Worm (Caenorhabditis elegans): ENCODE measurements around the gene sdz-37.
"Not testable (repeated sequence)": the region's sequence is repeated elsewhere in the genome, so short reads cannot be mapped to it uniquely, and the experiment has no call there.

Gene sdz-37

ce11 chrII:10464230-10464920 is at the start of gene sdz-37, which contains the start of gene ZK673.6:
TSS of gene sdz-37 (plus strand) at chrII:10464870.
TSS of gene ZK673.6 (minus strand) at chrII:10464330.
- no peak for TF ChIP-seq unc-62 (GFP tag; optimal IDR thresholded peaks at IDR 0.05)

ce11 chrII:10416332-10416863 is 48.3 kb upstream of the sdz-37 start, which contains the start of gene eif-2A:
TSS of gene eif-2A (plus strand) at chrII:10416800.
- no peak for TF ChIP-seq unc-62 (GFP tag; optimal IDR thresholded peaks at IDR 0.05)

DNA sequence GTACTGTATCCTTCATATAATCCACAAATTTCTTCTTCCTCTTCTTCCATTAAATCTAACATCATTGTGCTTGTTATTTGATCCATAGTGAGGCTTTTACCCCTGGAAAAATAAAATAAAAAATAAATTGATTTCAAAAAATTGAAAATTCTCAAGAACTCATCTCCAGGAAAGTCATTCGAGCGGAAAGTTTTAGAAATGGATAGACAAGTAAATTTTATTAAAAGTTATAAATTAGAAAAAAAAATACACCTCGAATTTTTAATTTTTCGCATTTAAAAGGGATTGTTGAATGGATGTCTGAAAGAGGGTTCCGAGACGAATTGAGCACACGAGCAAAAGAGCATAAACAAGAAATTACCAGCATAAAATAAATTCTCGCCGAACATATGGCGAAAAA is 42.7 kb upstream of the sdz-37 start, which contains the start of gene frpr-21:
Gene frpr-21 (minus strand): TSS at position 101 of the 400 bp plus-strand sequence.
- TF ChIP-seq unc-62 (GFP tag; optimal IDR thresholded peaks at IDR 0.05): no peak

DNA sequence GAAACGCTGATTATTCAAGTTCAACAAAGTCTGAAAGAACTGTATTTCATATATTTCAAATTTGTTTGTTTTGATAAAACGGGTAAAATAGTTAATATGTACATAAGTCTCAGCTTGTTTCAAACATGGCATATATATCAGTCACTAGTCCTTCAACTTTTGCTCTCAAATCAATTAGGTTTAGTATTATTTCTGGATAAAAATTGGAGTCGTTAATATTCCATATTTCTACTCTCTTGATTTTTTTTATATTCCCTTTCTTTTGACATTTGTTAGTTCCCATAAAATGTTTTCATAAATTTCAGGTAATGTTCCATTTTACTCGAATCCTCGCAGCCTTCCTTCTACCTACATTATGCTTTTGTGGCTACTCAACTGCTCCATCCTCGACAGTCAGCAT is 28.8 kb upstream of the sdz-37 start, which contains the start of gene cut-4:
Gene cut-4 (plus strand): TSS at position 301 of the 400 bp plus-strand sequence.
- TF ChIP-seq unc-62 (GFP tag; optimal IDR thresholded peaks at IDR 0.05): no peak

DNA sequence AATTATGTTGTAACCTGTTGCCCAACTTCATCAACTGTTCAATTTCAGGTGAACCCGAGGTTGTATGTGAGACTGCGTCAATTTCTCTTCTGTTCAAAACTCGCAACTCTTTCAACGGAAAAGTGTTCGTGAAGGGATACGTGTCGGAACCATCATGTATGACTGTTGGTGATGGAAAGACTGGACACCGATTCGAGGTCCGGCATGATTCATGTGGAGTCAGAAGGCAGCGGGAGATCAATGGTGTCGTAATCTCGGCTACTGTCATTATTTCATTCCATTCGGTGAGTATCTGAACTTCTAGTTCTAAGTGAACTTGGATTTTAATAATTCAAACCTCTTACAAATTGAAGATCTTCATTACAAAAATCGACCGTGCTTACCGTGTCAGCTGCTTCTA is 26.8 kb upstream of the sdz-37 start:
- TF ChIP-seq unc-62 (GFP tag; optimal IDR thresholded peaks at IDR 0.05): no peak

DNA sequence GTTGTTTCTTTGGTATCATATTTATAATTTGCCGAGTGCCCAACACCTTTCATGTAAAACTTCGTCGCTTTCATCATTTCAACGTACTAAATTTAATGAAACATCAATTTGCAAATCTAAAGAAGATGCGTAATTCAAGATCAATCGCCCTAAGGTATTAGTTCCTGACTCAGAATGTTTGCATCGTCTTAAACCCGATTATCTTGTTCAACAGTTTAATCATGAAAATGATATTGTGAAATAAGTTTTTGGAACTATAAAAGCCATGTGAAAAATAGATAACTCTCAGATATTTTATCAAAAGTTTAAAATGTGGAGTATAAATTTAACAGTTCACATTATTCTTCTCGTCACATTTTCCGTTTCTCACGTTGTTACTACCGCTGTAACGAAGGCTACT is 24.7 kb upstream of the sdz-37 start, which contains the start of gene E04D5.4:
Gene E04D5.4 (plus strand): TSS at position 301 of the 400 bp plus-strand sequence.
- no peak for TF ChIP-seq unc-62 (GFP tag; optimal IDR thresholded peaks at IDR 0.05)

DNA sequence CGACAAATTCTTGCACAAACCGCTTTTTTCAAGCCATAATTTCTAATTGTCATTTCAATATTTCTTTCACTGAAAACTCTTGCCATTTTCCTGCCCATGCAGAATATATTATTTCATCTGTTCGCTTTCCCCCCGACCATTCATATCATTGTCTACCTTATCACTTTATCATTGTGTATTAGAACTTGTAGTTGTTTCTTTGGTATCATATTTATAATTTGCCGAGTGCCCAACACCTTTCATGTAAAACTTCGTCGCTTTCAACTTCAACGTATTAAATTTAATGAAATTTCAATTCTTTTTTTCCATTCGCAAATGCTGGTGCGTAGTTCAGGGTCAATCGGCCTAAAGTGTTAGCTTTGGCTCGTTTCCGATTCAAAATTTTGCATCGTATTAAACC is 21.8 kb upstream of the sdz-37 start, which contains the start of gene ZK673.1:
Gene ZK673.1 (plus strand): TSS at position 301 of the 400 bp plus-strand sequence.
- TF ChIP-seq unc-62 (GFP tag; optimal IDR thresholded peaks at IDR 0.05): not testable (repeated sequence)

ce11 chrII:10443898-10444297 is 20.8 kb upstream of the sdz-37 start:
- TF ChIP-seq unc-62 (GFP tag; optimal IDR thresholded peaks at IDR 0.05): no peak

ce11 chrII:10444971-10445707 is 19.5 kb upstream of the sdz-37 start:
- TF ChIP-seq unc-62 (GFP tag; optimal IDR thresholded peaks at IDR 0.05): no peak

ce11 chrII:10445738-10446137 is 18.9 kb upstream of the sdz-37 start:
- no peak for TF ChIP-seq unc-62 (GFP tag; optimal IDR thresholded peaks at IDR 0.05)

DNA sequence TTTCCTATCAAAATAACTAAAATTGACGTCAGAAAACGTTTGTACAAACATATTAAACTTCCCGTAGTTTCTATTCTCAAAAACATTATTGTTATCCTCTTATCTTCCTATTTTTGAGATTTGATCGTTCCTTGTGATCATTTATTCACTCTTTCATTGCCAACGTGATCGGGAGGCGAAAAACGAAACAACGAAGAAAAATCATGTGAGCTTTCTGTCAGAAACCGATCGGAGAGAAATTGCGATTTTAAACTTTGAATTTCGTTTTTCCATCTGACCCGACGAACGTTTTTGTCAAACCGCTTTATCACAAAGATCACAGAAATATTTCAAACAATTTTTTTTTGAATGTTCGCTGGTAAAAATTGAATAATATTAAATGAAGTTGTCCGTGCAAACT is 18.4 kb upstream of the sdz-37 start:
- no peak for TF ChIP-seq unc-62 (GFP tag; optimal IDR thresholded peaks at IDR 0.05)

ce11 chrII:10446814-10447213 is 17.9 kb upstream of the sdz-37 start:
- TF ChIP-seq unc-62 (GFP tag; optimal IDR thresholded peaks at IDR 0.05): no peak

- TF ChIP-seq unc-62 (GFP tag; optimal IDR thresholded peaks at IDR 0.05): no peak
Measured at ce11 chrII:10447348-10448316, 17.0 kb upstream of the sdz-37 start, which contains the start of gene ZK673.2. TSS of gene ZK673.2 (plus strand) at chrII:10448266.

DNA sequence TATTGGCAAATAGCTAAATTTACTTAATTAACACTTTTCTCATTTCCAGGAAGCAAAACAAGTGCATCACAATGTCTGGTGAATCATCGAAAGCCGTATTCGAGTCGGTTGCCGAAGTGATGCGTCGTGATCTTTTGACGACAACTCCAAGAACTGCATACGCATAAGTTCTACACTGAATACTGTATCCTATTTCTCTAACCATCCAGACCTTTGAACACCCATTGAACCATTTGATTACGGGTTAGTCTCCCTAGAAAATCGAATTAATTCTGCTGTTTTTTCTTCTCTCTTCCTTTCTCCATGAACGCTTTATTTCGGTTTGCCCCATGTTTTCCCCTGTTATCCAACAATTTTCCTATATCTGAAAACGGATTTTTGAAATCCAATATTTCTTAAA is 15.0 kb upstream of the sdz-37 start, which contains the start of gene lin-56:
Gene lin-56 (plus strand): TSS at position 301 of the 400 bp plus-strand sequence.
- no peak for TF ChIP-seq unc-62 (GFP tag; optimal IDR thresholded peaks at IDR 0.05)

DNA sequence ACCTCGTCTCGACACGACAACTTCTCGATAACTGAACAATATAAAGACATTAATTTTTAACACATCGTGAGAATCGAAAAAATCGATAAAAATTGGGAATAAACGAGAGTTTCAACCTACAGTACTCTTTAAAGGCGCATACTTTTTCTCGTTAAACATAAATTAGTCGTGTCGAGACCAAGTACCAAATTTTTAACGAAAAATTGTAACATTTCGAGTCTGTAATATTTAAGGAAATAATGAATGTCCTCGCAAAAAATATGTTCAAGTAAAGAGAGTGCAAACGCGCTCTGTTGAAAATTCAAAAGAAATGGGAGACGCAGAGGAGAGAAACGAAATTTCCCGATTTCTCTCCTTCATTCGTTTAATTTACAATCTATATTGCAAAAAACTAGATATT is 14.3 kb upstream of the sdz-37 start:
- TF ChIP-seq unc-62 (GFP tag; optimal IDR thresholded peaks at IDR 0.05): no peak
